Worm (Caenorhabditis elegans) whole organism, young adult: ENCODE data around the gene T01B7.5.

Experiments used
- B0035.1 ChIP-seq: sonication (generic microtip); optimal IDR thresholded peaks from 2 replicates; lab custom pipeline; 2016; ENCODE audit warnings: missing genetic modification characterization, mild to moderate bottlenecking, missing compliant biosample characterization, missing genotype, missing genetic modification reagents
- D2030.7 ChIP-seq: fragments of 200-800 bp; sonication (Bioruptor generic); IDR thresholded peaks from 2 replicates; pipeline ENCODE4 v1.3.6; 2022; ENCODE audit warnings: missing genetic modification reagents, missing genetic modification characterization, missing compliant biosample characterization
- F23B12.7 ChIP-seq: sonication (generic microtip); optimal IDR thresholded peaks from 2 replicates; lab custom pipeline; 2017; ENCODE audit warnings: missing genetic modification characterization, mild to moderate bottlenecking, missing compliant biosample characterization, antibody characterized with exemption, moderate library complexity; ENCODE audit not compliant: insufficient read depth
- F33H1.4 ChIP-seq: fragments of 200-800 bp; sonication (Bioruptor generic); IDR thresholded peaks from 2 replicates; pipeline ENCODE4 v1.3.6; 2022; ENCODE audit warnings: missing genetic modification reagents, missing genetic modification characterization, missing compliant biosample characterization
- F39B2.1 ChIP-seq: fragments of 200-800 bp; sonication (Bioruptor generic); IDR thresholded peaks from 2 replicates; pipeline ENCODE4 v1.3.6; 2022; ENCODE audit warnings: missing genetic modification reagents, missing genetic modification characterization, missing compliant biosample characterization
- K11D2.4 ChIP-seq: fragments of 200-800 bp; sonication (Bioruptor generic); IDR thresholded peaks from 2 replicates; pipeline ENCODE4 v1.3.6; 2022; ENCODE audit warnings: missing genetic modification reagents, missing genetic modification characterization, missing compliant biosample characterization
- T07F8.4 ChIP-seq: sonication (generic microtip); optimal IDR thresholded peaks from 2 replicates; lab custom pipeline; 2016; ENCODE audit warnings: mild to moderate bottlenecking, missing genetic modification characterization, moderate library complexity, missing compliant biosample characterization
- T26A5.8 ChIP-seq: sonication (generic microtip); optimal IDR thresholded peaks from 2 replicates; lab custom pipeline; 2016; ENCODE audit warnings: missing genetic modification characterization, missing compliant biosample characterization
- Y56A3A.18 ChIP-seq: fragments of 200-800 bp; sonication (Bioruptor generic); IDR thresholded peaks from 2 replicates; pipeline ENCODE4 v1.3.6; 2022; ENCODE audit warnings: missing genetic modification reagents, missing genetic modification characterization, missing compliant biosample characterization
- ama-1 ChIP-seq, 3 experiments: fragments of 150-350 bp in 1 of 3; sonication (generic microtip) in 2 of 3; optimal IDR thresholded peaks; 2 replicates each; lab custom pipeline; 2014 to 2018; ENCODE audit warnings: missing biosample characterization in 2 of 3, missing genetic modification characterization in 2 of 3, missing genetic modification reagents in 2 of 3
- athp-1 ChIP-seq: sonication (generic microtip); optimal IDR thresholded peaks from 2 replicates; lab custom pipeline; 2017; ENCODE audit warnings: mild to moderate bottlenecking, missing genetic modification characterization, missing compliant biosample characterization
- attf-3 ChIP-seq: fragments of 200-800 bp; sonication (Bioruptor generic); conservative IDR thresholded peaks from 2 replicates; pipeline ENCODE4 v1.3.6; 2022; ENCODE audit warnings: missing genetic modification reagents, missing genetic modification characterization, missing compliant biosample characterization
- attf-6 ChIP-seq: fragments of 200-800 bp; sonication (Bioruptor generic); IDR thresholded peaks from 2 replicates; pipeline ENCODE4 v1.3.6; 2022; ENCODE audit warnings: missing genetic modification reagents, missing genetic modification characterization, missing compliant biosample characterization
- ceh-100 ChIP-seq: fragments of 200-800 bp; sonication (Bioruptor generic); IDR thresholded peaks from 2 replicates; pipeline ENCODE4 v1.3.6; 2022; ENCODE audit warnings: missing genetic modification reagents, missing genetic modification characterization, missing compliant biosample characterization
- chd-7 ChIP-seq: sonication (generic microtip); optimal IDR thresholded peaks from 2 replicates; lab custom pipeline; 2016; ENCODE audit warnings: mild to moderate bottlenecking, missing genetic modification characterization, moderate library complexity, missing compliant biosample characterization
- die-1 ChIP-seq: sonication (generic microtip); optimal IDR thresholded peaks from 2 replicates; lab custom pipeline; 2016; ENCODE audit warnings: missing genotype, mild to moderate bottlenecking, missing genetic modification characterization, missing compliant biosample characterization
- him-1 ChIP-seq: sonication (generic microtip); optimal IDR thresholded peaks from 2 replicates; lab custom pipeline; 2016; ENCODE audit warnings: missing genotype, missing genetic modification reagents, missing genetic modification characterization, missing compliant biosample characterization
- hsf-1 ChIP-seq: fragments of 200-800 bp; sonication (Bioruptor generic); IDR thresholded peaks from 2 replicates; pipeline ENCODE4 v1.3.6; 2022; ENCODE audit warnings: missing genetic modification reagents, missing genetic modification characterization, missing compliant biosample characterization
- lin-26 ChIP-seq: fragments of 200-800 bp; sonication (Bioruptor generic); IDR thresholded peaks from 2 replicates; pipeline ENCODE4 v1.3.6; 2022; ENCODE audit warnings: missing genetic modification reagents, missing genetic modification characterization, missing compliant biosample characterization
- lir-1 ChIP-seq: fragments of 200-800 bp; sonication (Bioruptor generic); conservative IDR thresholded peaks from 2 replicates; pipeline ENCODE4 v1.3.6; 2022; ENCODE audit warnings: missing genetic modification reagents, missing genetic modification characterization, missing compliant biosample characterization
- madf-3 ChIP-seq: fragments of 200-800 bp; sonication (Bioruptor generic); IDR thresholded peaks from 2 replicates; pipeline ENCODE4 v1.3.6; 2022; ENCODE audit warnings: missing genetic modification reagents, missing genetic modification characterization, missing compliant biosample characterization
- mes-4 ChIP-seq: sonication (generic microtip); optimal IDR thresholded peaks from 2 replicates; lab custom pipeline; 2016; ENCODE audit warnings: missing genotype, missing genetic modification characterization, missing compliant biosample characterization
- nfya-1 ChIP-seq: sonication (generic microtip); optimal IDR thresholded peaks from 2 replicates; lab custom pipeline; 2017; ENCODE audit warnings: antibody characterized with exemption, missing compliant biosample characterization, missing genetic modification characterization, borderline replicate concordance; ENCODE audit not compliant: insufficient read depth
- nfya-2 ChIP-seq: fragments of 200-800 bp; sonication (Bioruptor generic); IDR thresholded peaks from 2 replicates; pipeline ENCODE4 v1.3.6; 2022; ENCODE audit warnings: missing genetic modification reagents, missing genetic modification characterization, missing compliant biosample characterization
- nhr-80 ChIP-seq: sonication (generic microtip); optimal IDR thresholded peaks from 2 replicates; lab custom pipeline; 2016; ENCODE audit warnings: missing genetic modification characterization, missing compliant biosample characterization
- rcor-1 ChIP-seq: fragments of 200-800 bp; sonication (Bioruptor generic); IDR thresholded peaks from 2 replicates; pipeline ENCODE4 v1.3.6; 2022; ENCODE audit warnings: missing genetic modification reagents, missing genetic modification characterization, missing compliant biosample characterization
- sea-2 ChIP-seq: fragments of 200-800 bp; sonication (Bioruptor generic); IDR thresholded peaks from 2 replicates; pipeline ENCODE4 v1.3.6; 2022; ENCODE audit warnings: missing genetic modification characterization, missing compliant biosample characterization
- snpc-1.1 ChIP-seq: sonication (generic microtip); optimal IDR thresholded peaks from 2 replicates; lab custom pipeline; 2017; ENCODE audit warnings: missing genetic modification characterization, mild to moderate bottlenecking, missing compliant biosample characterization, antibody characterized with exemption, moderate library complexity, missing genotype, missing genetic modification reagents; ENCODE audit not compliant: insufficient read depth
- somi-1 ChIP-seq: fragments of 200-800 bp; sonication (Bioruptor generic); optimal IDR thresholded peaks from 2 replicates; lab custom pipeline; 2018; ENCODE audit warnings: mild to moderate bottlenecking, missing genetic modification characterization, missing compliant biosample characterization
- unc-130 ChIP-seq: sonication (generic microtip); optimal IDR thresholded peaks from 2 replicates; lab custom pipeline; 2016; ENCODE audit warnings: missing genetic modification reagents, missing genetic modification characterization, missing compliant biosample characterization
- zfh-2 ChIP-seq: fragments of 200-800 bp; sonication (Bioruptor generic); conservative IDR thresholded peaks from 2 replicates; pipeline ENCODE4 v1.3.6; 2022; ENCODE audit warnings: missing genetic modification reagents, missing genetic modification characterization, missing compliant biosample characterization
- zim-3 ChIP-seq: sonication (generic microtip); optimal IDR thresholded peaks from 2 replicates; lab custom pipeline; 2017; ENCODE audit warnings: mild to moderate bottlenecking, missing genetic modification characterization, moderate library complexity, missing compliant biosample characterization
- ztf-18 ChIP-seq: sonication (generic microtip); optimal IDR thresholded peaks from 2 replicates; lab custom pipeline; 2016; ENCODE audit warnings: missing genotype, mild to moderate bottlenecking, missing genetic modification characterization, missing compliant biosample characterization

T01B7.5 gene

ce11 chrII:8703729-8704128 is 12.9 kb upstream of the T01B7.5 start, which contains the start of gene ceh-7:
ceh-7 (minus strand) TSS chrII:8703829.
- no peak for TF ChIP-seq F39B2.1 (GFP tag; lab: Robert Waterston, UW)

ce11 chrII:8704413-8704874 is 12.2 kb upstream of the T01B7.5 start, which contains the start of gene prx-5:
prx-5 (plus strand) TSS chrII:8704824.
- TF ChIP-seq unc-130 (GFP tag; lab: Kevin White, UChicago) (no peak), nhr-80 (tag; lab: Kevin White, UChicago) (peak; percentile 16)
- TF ChIP-seq, all 124 proteins: peak for 1

- TF ChIP-seq somi-1 (peak; percentile 49), unc-130 (GFP tag; lab: Kevin White, UChicago) (no peak), Y56A3A.18 (GFP tag; lab: Robert Waterston, UW) (no peak)
Measured at ce11 chrII:8707024-8707423, 9.6 kb upstream of the T01B7.5 start, which contains the start of gene cup-16. cup-16 (plus strand) TSS chrII:8707155.

- TF ChIP-seq ztf-18 = no peak
- TF ChIP-seq lir-1 (GFP tag; lab: Robert Waterston, UW) = no peak
- no peak for TF ChIP-seq die-1 (tag; lab: Kevin White, UChicago)
- TF ChIP-seq ama-1 (optimal IDR thresholded peaks at IDR 0.05; lab: Kevin White, UChicago) = no peak
- TF ChIP-seq ama-1 (GFP tag; optimal IDR thresholded peaks at IDR 0.05; lab: Kevin White, UChicago) = no peak
- no peak for TF ChIP-seq T26A5.8 (tag; lab: Kevin White, UChicago)
- no peak for TF ChIP-seq D2030.7 (GFP tag; lab: Robert Waterston, UW)
- TF ChIP-seq snpc-1.1 (tag; lab: Kevin White, UChicago) = no peak
- TF ChIP-seq F23B12.7 = no peak
- TF ChIP-seq lin-26 (GFP tag; lab: Robert Waterston, UW) = no peak
- no peak for TF ChIP-seq B0035.1 (tag; lab: Kevin White, UChicago)
- TF ChIP-seq F33H1.4 (GFP tag; lab: Robert Waterston, UW) = no peak
- no peak for TF ChIP-seq zim-3 (tag; lab: Kevin White, UChicago)
Measured at ce11 chrII:8710317-8710716, 6.3 kb upstream of the T01B7.5 start, which contains the start of gene srg-15. srg-15 (minus strand) TSS chrII:8710417.

- TF ChIP-seq T07F8.4 (tag; lab: Kevin White, UChicago) = no peak
- TF ChIP-seq him-1 (tag; lab: Kevin White, UChicago) = no peak
- TF ChIP-seq ceh-100 = no peak
Measured at ce11 chrII:8714913-8715447, 1.6 kb upstream of the T01B7.5 start, which contains the start of the genes rab-21 and T01B7.13. rab-21 (minus strand) TSS chrII:8715013. T01B7.13 (plus strand) TSS chrII:8715397.

ce11 chrII:8717579-8717978 is 951 bp downstream of the T01B7.5 start:
- no peak for TF ChIP-seq zfh-2
- TF ChIP-seq athp-1 (tag; lab: Kevin White, UChicago) = no peak
- no peak for TF ChIP-seq zim-3 (tag; lab: Kevin White, UChicago)
- TF ChIP-seq hsf-1 (GFP tag; lab: Robert Waterston, UW) = no peak
- TF ChIP-seq attf-6 = no peak
- TF ChIP-seq unc-130 (GFP tag; lab: Kevin White, UChicago) = no peak
- no peak for TF ChIP-seq K11D2.4
- TF ChIP-seq mes-4 (tag; lab: Kevin White, UChicago) = no peak
- no peak for TF ChIP-seq chd-7 (tag; lab: Kevin White, UChicago)
- no peak for TF ChIP-seq nfya-1
- TF ChIP-seq sea-2 (GFP tag; lab: Robert Waterston, UW) = no peak
- TF ChIP-seq madf-3 (GFP tag; lab: Robert Waterston, UW) = no peak
- no peak for TF ChIP-seq nfya-2
- no peak for TF ChIP-seq attf-3 (GFP tag; lab: Robert Waterston, UW)
- TF ChIP-seq rcor-1 = no peak
